Worm (Caenorhabditis elegans) whole organism, L4/young adult: Measurements from ENCODE around the gene F55E10.1.

Experiments
- W03F9.2 ChIP-seq: fragments of 150-350 bp; optimal IDR thresholded peaks from 2 replicates; lab custom pipeline; 2014; ENCODE audit warnings: missing biosample characterization, missing genetic modification characterization
- dao-5 ChIP-seq: sonication (generic microtip); optimal IDR thresholded peaks from 2 replicates; lab custom pipeline; 2016; ENCODE audit warnings: missing genotype, missing genetic modification characterization, moderate library complexity, missing compliant biosample characterization
- him-1 ChIP-seq: sonication (generic microtip); optimal IDR thresholded peaks from 2 replicates; lab custom pipeline; 2016; ENCODE audit warnings: missing genotype, missing genetic modification reagents, missing genetic modification characterization, missing compliant biosample characterization

The F55E10.1 gene

ce11 chrX:8390508-8390907, 48.7 kb downstream of the F55E10.1 start:
- TF ChIP-seq W03F9.2 (tag; lab: Kevin White, UChicago) (no peak), dao-5 (tag; lab: Kevin White, UChicago) (no peak), him-1 (tag; lab: Kevin White, UChicago) (no peak)

ce11 chrX:8391505-8391904, 49.7 kb downstream of the F55E10.1 start:
- no peak for TF ChIP-seq W03F9.2 (tag; lab: Kevin White, UChicago)
- no peak for TF ChIP-seq him-1 (tag; lab: Kevin White, UChicago)
